Fruit fly (Drosophila melanogaster): ENCODE measurements around the gene Nt5a.
A peak's percentile ranks its signal among the peaks of the same experiment; 100 is the strongest.

The Nt5a gene

dm6 chr3L:1313039-1313766 lies 6.0 kb upstream of the Nt5a start, which contains the start of the genes sturkopf and Herc4 (continued):
- TF ChIP-seq CG7963 (GFP tag; IDR thresholded peaks at IDR 0.05; ENCODE audit: partially characterized antibody), result no peak
- TF ChIP-seq Sry-β (GFP tag; optimal IDR thresholded peaks at IDR 0.05), result peak; percentile 53
- peak; percentile 48 for TF ChIP-seq ATbp (GFP tag; optimal IDR thresholded peaks at IDR 0.05)
- peak; percentile 34; the same call in 1 of the 3 replicates for TF ChIP-seq jigr1 (GFP tag; IDR thresholded peaks at IDR 0.05)
- peak; percentile 84 for TF ChIP-seq CG8290 (GFP tag; optimal IDR thresholded peaks at IDR 0.05)
- peak in 1 of 2 experiments; percentile 16 for TF ChIP-seq CG8290 (tag; optimal IDR thresholded peaks at IDR 0.05)
- TF ChIP-seq Hr3 (GFP tag; optimal IDR thresholded peaks at IDR 0.05), result peak; percentile 72
- TF ChIP-seq Drgx (GFP tag; IDR thresholded peaks at IDR 0.05), result 0 out of 2 replicates have a peak, but pooled peaks have one; percentile 27
- peak; percentile 50; the same call in 1 of the 3 replicates for TF ChIP-seq Dbx (GFP tag; IDR thresholded peaks at IDR 0.05)
- TF ChIP-seq sug (tag; optimal IDR thresholded peaks at IDR 0.05), result peak; percentile 83
- TF ChIP-seq Optix (GFP tag; IDR thresholded peaks at IDR 0.05), result peak; percentile 35; the same call in 1 of the 3 replicates
- peak; percentile 62 for TF ChIP-seq CG3847 (GFP tag; IDR thresholded peaks at IDR 0.05)
- TF ChIP-seq ssp (GFP tag; IDR thresholded peaks at IDR 0.05), result 0 out of 2 replicates have a peak, but pooled peaks have one; percentile 16
- TF ChIP-seq CG33213 (GFP tag; optimal IDR thresholded peaks at IDR 0.05), result no peak
- TF ChIP-seq CG9437 (GFP tag; optimal IDR thresholded peaks at IDR 0.05), result peak; percentile 85
- TF ChIP-seq CG17361 (GFP tag; IDR thresholded peaks at IDR 0.05), result peak; percentile 94
- TF ChIP-seq fd3F (GFP tag; optimal IDR thresholded peaks at IDR 0.05), result peak; percentile 41
- TF ChIP-seq CrebB (tag; optimal IDR thresholded peaks at IDR 0.05), result no peak
- TF ChIP-seq lola (GFP tag; optimal IDR thresholded peaks at IDR 0.05), result peak in 1 of 3 experiments; percentile 85
- TF ChIP-seq slou (GFP tag; optimal IDR thresholded peaks at IDR 0.05), result peak; percentile 44
- TF ChIP-seq tll (GFP tag; optimal IDR thresholded peaks at IDR 0.05), result peak in 1 of 2 experiments; percentile 21
- peak; percentile 83 for TF ChIP-seq en (GFP tag; optimal IDR thresholded peaks at IDR 0.05)
- peak; percentile 43 for TF ChIP-seq CG13123 (GFP tag; optimal IDR thresholded peaks at IDR 0.05)
- no peak for TF ChIP-seq tup (GFP tag; optimal IDR thresholded peaks at IDR 0.05)
- TF ChIP-seq CG5245 (GFP tag; optimal IDR thresholded peaks at IDR 0.05), result peak; percentile 11
- TF ChIP-seq ci (GFP tag; IDR thresholded peaks at IDR 0.05), result peak; percentile 68
- 0 out of 2 replicates have a peak, but pooled peaks have one; percentile 7 for TF ChIP-seq CG1024 (GFP tag; IDR thresholded peaks at IDR 0.05)
- TF ChIP-seq CG17359 (tag; optimal IDR thresholded peaks at IDR 0.05), result peak; percentile 13
- TF ChIP-seq Mad (GFP tag; optimal IDR thresholded peaks at IDR 0.05), result peak; percentile 65
- TF ChIP-seq CG17186 (GFP tag; optimal IDR thresholded peaks at IDR 0.05), result no peak
- TF ChIP-seq zf30C (GFP tag; optimal IDR thresholded peaks at IDR 0.05), result no peak
- no peak for TF ChIP-seq CG2202 (tag; optimal IDR thresholded peaks at IDR 0.05)
- peak; percentile 77 for TF ChIP-seq kay (GFP tag; optimal IDR thresholded peaks at IDR 0.05)
- no peak for TF ChIP-seq CG4360 (GFP tag; IDR thresholded peaks at IDR 0.05)
- no peak; the same call in 1 of the 2 replicates for TF ChIP-seq CG31441 (GFP tag; IDR thresholded peaks at IDR 0.05)
- no peak for TF ChIP-seq gt (GFP tag; IDR thresholded peaks at IDR 0.05)
- TF ChIP-seq Xrp1 (GFP tag; IDR thresholded peaks at IDR 0.05), result 0 out of 2 replicates have a peak, but pooled peaks have one; percentile 46
- peak; percentile 72 for TF ChIP-seq NfI (GFP tag; optimal IDR thresholded peaks at IDR 0.05)
- no peak for TF ChIP-seq Hey (tag; optimal IDR thresholded peaks at IDR 0.05)
- 0 out of 2 replicates have a peak, but pooled peaks have one; percentile 10 for TF ChIP-seq tna (GFP tag; IDR thresholded peaks at IDR 0.05; ENCODE audit: partially characterized antibody)
- no peak for TF ChIP-seq Lpt (GFP tag; optimal IDR thresholded peaks at IDR 0.05)
- peak; percentile 67 for TF ChIP-seq schlank (tag; optimal IDR thresholded peaks at IDR 0.05)
- peak; percentile 82 for TF ChIP-seq disco-r (GFP tag; optimal IDR thresholded peaks at IDR 0.05)
- peak; percentile 34 for TF ChIP-seq mirr (GFP tag; optimal IDR thresholded peaks at IDR 0.05)
- peak; percentile 48 for TF ChIP-seq BtbVII (GFP tag; optimal IDR thresholded peaks at IDR 0.05)
- TF ChIP-seq pan (optimal IDR thresholded peaks at IDR 0.05), result no peak
- peak in 1 of 2 experiments; percentile 53 for TF ChIP-seq pan (GFP tag; optimal IDR thresholded peaks at IDR 0.05 in 1 of 2, IDR thresholded peaks at IDR 0.05 in 1 of 2)
- peak; percentile 47; the same call in 1 of the 3 replicates for TF ChIP-seq CG2889 (GFP tag; IDR thresholded peaks at IDR 0.05)
- TF ChIP-seq org-1 (GFP tag; optimal IDR thresholded peaks at IDR 0.05), result peak; percentile 67
